Fruit fly (Drosophila melanogaster) S2 (cell line): Measurements from ENCODE around the gene CG15357.

Experiments used
- CG8478 ChIP-seq: fragments of >200 bp; optimal IDR thresholded peaks from 2 replicates; lab custom pipeline; 2018
- CTCF ChIP-seq, 2 experiments: fragments of >200 bp; optimal IDR thresholded peaks; 2 replicates each; lab custom pipeline; 2018

- no peak for TF ChIP-seq CG8478 (lab: Kevin White, UChicago)
- TF ChIP-seq CTCF (optimal IDR thresholded peaks at IDR 0.05; lab: Kevin White, UChicago) = no peak
Measured at dm6 chr2L:1947959-1948358, 2.5 kb upstream of the CG15357 start.
